Fruit fly (Drosophila melanogaster) whole organism, embryonic: Measurements from ENCODE around the gene CG5986.

Experiments used
- Awh ChIP-seq: fragments of 200-800 bp; sonication (Bioruptor generic); IDR thresholded peaks from 2 replicates; pipeline ENCODE4, ENCODE4 v1.3.6; 2022; ENCODE audit warnings: missing biosample characterization, missing genetic modification characterization
- CG11504 ChIP-seq: fragments of 200-800 bp; sonication (Bioruptor generic); optimal IDR thresholded peaks from 3 replicates; lab custom pipeline; 2019; ENCODE audit warnings: missing biosample characterization, mild to moderate bottlenecking, missing genetic modification characterization, moderate library complexity
- CG11723 ChIP-seq: fragments of 200-800 bp; sonication (Bioruptor generic); optimal IDR thresholded peaks from 2 replicates; lab custom pipeline; 2017; ENCODE audit warnings: missing biosample characterization, mild to moderate bottlenecking, missing genetic modification characterization
- CG12155 ChIP-seq: fragments of 200-800 bp; sonication (Bioruptor generic); optimal IDR thresholded peaks from 3 replicates; lab custom pipeline; 2016; ENCODE audit warnings: missing biosample characterization, missing genetic modification characterization
- CG12659 ChIP-seq: fragments of 200-800 bp; sonication (Bioruptor generic); optimal IDR thresholded peaks from 3 replicates; lab custom pipeline; 2017; ENCODE audit warnings: mild to moderate bottlenecking, missing biosample characterization, missing genetic modification reagents, missing genetic modification characterization
- CG13894 ChIP-seq: fragments of 200-800 bp; sonication (Bioruptor generic); optimal IDR thresholded peaks from 3 replicates; lab custom pipeline; 2018; ENCODE audit warnings: missing biosample characterization, mild to moderate bottlenecking, missing genetic modification characterization, moderate library complexity
- CG17361 ChIP-seq: fragments of 200-800 bp; sonication (Bioruptor generic); IDR thresholded peaks from 3 replicates; pipeline ENCODE4 v1.3.6; 2022; ENCODE audit warnings: missing biosample characterization, missing genetic modification characterization
- CG17829 ChIP-seq: fragments of 200-800 bp; optimal IDR thresholded peaks from 2 replicates; lab custom pipeline; 2019; ENCODE audit warnings: missing biosample characterization, mild to moderate bottlenecking, missing genetic modification characterization, moderate library complexity
- CG17912 ChIP-seq: fragments of 200-800 bp; sonication (Bioruptor generic); optimal IDR thresholded peaks from 2 replicates; lab custom pipeline; 2018; ENCODE audit warnings: missing biosample characterization, mild to moderate bottlenecking, missing genetic modification characterization
- CG1792 ChIP-seq: fragments of 200-800 bp; sonication (Bioruptor generic); optimal IDR thresholded peaks from 2 replicates; lab custom pipeline; 2016; ENCODE audit warnings: missing biosample characterization, missing genetic modification characterization
- CG2116 ChIP-seq: fragments of 200-800 bp; sonication (Bioruptor generic); optimal IDR thresholded peaks from 3 replicates; lab custom pipeline; 2018; ENCODE audit warnings: missing biosample characterization, mild to moderate bottlenecking, missing genetic modification characterization
- CG33213 ChIP-seq: fragments of 200-800 bp; sonication (Bioruptor generic); optimal IDR thresholded peaks from 3 replicates; lab custom pipeline; 2016; ENCODE audit warnings: missing biosample characterization, missing genetic modification characterization
- CG34422 ChIP-seq: fragments of 200-800 bp; sonication (Bioruptor generic); IDR thresholded peaks from 3 replicates; pipeline ENCODE4 v1.3.6; 2022; ENCODE audit warnings: missing biosample characterization, missing genetic modification characterization
- CG4820 ChIP-seq: fragments of 200-800 bp; sonication (Bioruptor generic); optimal IDR thresholded peaks from 3 replicates; lab custom pipeline; 2016; ENCODE audit warnings: missing biosample characterization, missing genetic modification characterization
- CG6254 ChIP-seq: fragments of 200-800 bp; sonication (Bioruptor generic); optimal IDR thresholded peaks from 3 replicates; lab custom pipeline; 2017; ENCODE audit warnings: mild to moderate bottlenecking, missing biosample characterization, missing genetic modification reagents, missing genetic modification characterization
- CG7839 ChIP-seq: fragments of 200-800 bp; sonication (Bioruptor generic); optimal IDR thresholded peaks from 3 replicates; lab custom pipeline; 2018; ENCODE audit warnings: missing biosample characterization, mild to moderate bottlenecking, missing genetic modification characterization, moderate library complexity
- D19B ChIP-seq: fragments of 200-800 bp; sonication (Bioruptor generic); optimal IDR thresholded peaks from 2 replicates; lab custom pipeline; 2017; ENCODE audit warnings: missing biosample characterization, mild to moderate bottlenecking, missing genetic modification characterization
- Dek ChIP-seq: fragments of 200-800 bp; sonication (Bioruptor generic); optimal IDR thresholded peaks from 3 replicates; lab custom pipeline; 2019; ENCODE audit warnings: missing biosample characterization, mild to moderate bottlenecking, missing genetic modification characterization, moderate library complexity
- Ets65A ChIP-seq: fragments of 200-800 bp; sonication (Bioruptor generic); peaks from one replicate; lab custom pipeline; 2016; ENCODE audit warnings: missing biosample characterization, missing genetic modification characterization
- Fer1 ChIP-seq: fragments of 200-800 bp; sonication (Bioruptor generic); optimal IDR thresholded peaks from 2 replicates; lab custom pipeline; 2017; ENCODE audit warnings: missing biosample characterization, mild to moderate bottlenecking, missing genetic modification characterization
- HLH3B ChIP-seq: fragments of 200-800 bp; sonication (Bioruptor generic); IDR thresholded peaks from 2 replicates; pipeline ENCODE4 v1.3.6; 2022; ENCODE audit warnings: missing biosample characterization, missing genetic modification characterization
- Hand ChIP-seq: fragments of 200-800 bp; sonication (Bioruptor generic); optimal IDR thresholded peaks from 2 replicates; lab custom pipeline; 2017; ENCODE audit warnings: mild to moderate bottlenecking, missing biosample characterization, missing genetic modification reagents, missing genetic modification characterization
- Hey ChIP-seq: fragments of 200-800 bp; sonication (Bioruptor generic); optimal IDR thresholded peaks from 3 replicates; lab custom pipeline; 2018; ENCODE audit warnings: missing biosample characterization, mild to moderate bottlenecking, missing genetic modification characterization
- HmgD ChIP-seq: fragments of 200-800 bp; sonication (Bioruptor generic); optimal IDR thresholded peaks from 3 replicates; lab custom pipeline; 2016; ENCODE audit warnings: missing biosample characterization, missing genetic modification characterization
- Hr51 ChIP-seq, 2 experiments: fragments of 200-800 bp; sonication (Bioruptor generic); optimal IDR thresholded peaks; 2 replicates in 1 of 2; 3 replicates in 1 of 2; lab custom pipeline; 2016 to 2018; ENCODE audit warnings: missing biosample characterization in 2 of 2, missing genetic modification characterization in 2 of 2, mild to moderate bottlenecking in 1 of 2, moderate library complexity in 1 of 2
- Med ChIP-seq: fragments of 200-800 bp; sonication (Bioruptor generic); peaks from one replicate; lab custom pipeline; 2016; ENCODE audit warnings: missing biosample characterization, missing genetic modification characterization, mild to moderate bottlenecking, inconsistent platforms, moderate library complexity
- NFAT ChIP-seq: fragments of 200-800 bp; sonication (Bioruptor generic); IDR thresholded peaks from 2 replicates; pipeline ENCODE4 v1.3.6; 2022; ENCODE audit warnings: missing biosample characterization, missing genetic modification characterization
- NK7.1 ChIP-seq: fragments of 200-800 bp; sonication (Bioruptor generic); optimal IDR thresholded peaks from 3 replicates; lab custom pipeline; 2016; ENCODE audit warnings: missing biosample characterization, missing genetic modification characterization
- Oli ChIP-seq: fragments of 200-800 bp; sonication (Bioruptor generic); optimal IDR thresholded peaks from 2 replicates; lab custom pipeline; 2018; ENCODE audit warnings: missing biosample characterization, mild to moderate bottlenecking, missing genetic modification characterization, moderate library complexity
- Poxn ChIP-seq: fragments of 200-800 bp; sonication (Bioruptor generic); IDR thresholded peaks from 2 replicates; pipeline ENCODE4 v1.3.6; 2022; ENCODE audit warnings: missing biosample characterization, missing genetic modification characterization
- Sox102F ChIP-seq: fragments of 200-800 bp; sonication (Bioruptor generic); optimal IDR thresholded peaks from 2 replicates; lab custom pipeline; 2018; ENCODE audit warnings: missing biosample characterization, mild to moderate bottlenecking, missing genetic modification characterization, moderate library complexity
- bowl ChIP-seq: fragments of 200-800 bp; sonication (Bioruptor generic); IDR thresholded peaks from 2 replicates; pipeline ENCODE4 v1.3.6; 2022; ENCODE audit warnings: missing biosample characterization, missing genetic modification characterization
- cato ChIP-seq: fragments of 200-800 bp; sonication (Bioruptor generic); optimal IDR thresholded peaks from 2 replicates; lab custom pipeline; 2016; ENCODE audit warnings: missing biosample characterization, missing genetic modification characterization, borderline replicate concordance
- corto ChIP-seq: fragments of 200-800 bp; sonication (Bioruptor generic); optimal IDR thresholded peaks from 2 replicates; lab custom pipeline; 2016; ENCODE audit warnings: missing biosample characterization, mild to moderate bottlenecking, missing genetic modification characterization, moderate library complexity
- cwo ChIP-seq: fragments of 200-800 bp; sonication (Bioruptor generic); optimal IDR thresholded peaks from 3 replicates; lab custom pipeline; 2017; ENCODE audit warnings: missing biosample characterization, missing genetic modification characterization, mild to moderate bottlenecking, moderate library complexity, missing genetic modification reagents
- da ChIP-seq: fragments of 200-800 bp; sonication (Bioruptor generic); optimal IDR thresholded peaks from 2 replicates; lab custom pipeline; 2016; ENCODE audit warnings: missing biosample characterization, missing genetic modification characterization
- eve ChIP-seq, 2 experiments: fragments of >200 bp; optimal IDR thresholded peaks; 2 replicates each; lab custom pipeline; 2017; ENCODE audit warnings: missing biosample characterization in 2 of 2, missing genetic modification characterization in 2 of 2
- fd96Cb ChIP-seq: fragments of 200-800 bp; sonication (Bioruptor generic); optimal IDR thresholded peaks from 2 replicates; lab custom pipeline; 2018; ENCODE audit warnings: missing biosample characterization, mild to moderate bottlenecking, missing genetic modification characterization, moderate library complexity
- gt ChIP-seq: fragments of 200-800 bp; sonication (Bioruptor generic); IDR thresholded peaks from 2 replicates; pipeline ENCODE4 v1.3.6; 2022; ENCODE audit warnings: missing biosample characterization, missing genetic modification characterization
- org-1 ChIP-seq: fragments of 200-800 bp; sonication (Bioruptor generic); optimal IDR thresholded peaks from 2 replicates; lab custom pipeline; 2017; ENCODE audit warnings: missing biosample characterization, missing genetic modification characterization
- pb ChIP-seq: fragments of 200-800 bp; sonication (Bioruptor generic); optimal IDR thresholded peaks from 3 replicates; lab custom pipeline; 2016; ENCODE audit warnings: missing biosample characterization, missing genetic modification characterization
- pfk ChIP-seq: fragments of 200-800 bp; sonication (Bioruptor generic); optimal IDR thresholded peaks from 2 replicates; lab custom pipeline; 2018; ENCODE audit warnings: missing biosample characterization, mild to moderate bottlenecking, missing genetic modification characterization, moderate library complexity
- pho ChIP-seq: fragments of 200-800 bp; sonication (Bioruptor generic); optimal IDR thresholded peaks from 2 replicates; lab custom pipeline; 2016; ENCODE audit warnings: missing biosample characterization, missing genetic modification characterization
- phol ChIP-seq: fragments of 200-800 bp; sonication (Bioruptor generic); optimal IDR thresholded peaks from 3 replicates; lab custom pipeline; 2018; ENCODE audit warnings: missing biosample characterization, mild to moderate bottlenecking, missing genetic modification characterization, moderate library complexity
- pita ChIP-seq: fragments of 200-800 bp; sonication (Bioruptor generic); optimal IDR thresholded peaks from 2 replicates; lab custom pipeline; 2017; ENCODE audit warnings: missing biosample characterization, mild to moderate bottlenecking, missing genetic modification characterization
- rib ChIP-seq: fragments of 200-800 bp; sonication (Bioruptor generic); IDR thresholded peaks from 2 replicates; pipeline ENCODE4 v1.3.6; 2022; ENCODE audit warnings: missing biosample characterization, missing genetic modification characterization
- stwl ChIP-seq: fragments of 200-800 bp; sonication (Bioruptor generic); optimal IDR thresholded peaks from 3 replicates; lab custom pipeline; 2018; ENCODE audit warnings: missing biosample characterization, mild to moderate bottlenecking, missing genetic modification characterization, moderate library complexity
- trem ChIP-seq: fragments of 200-800 bp; optimal IDR thresholded peaks from 3 replicates; lab custom pipeline; 2019; ENCODE audit warnings: missing biosample characterization, mild to moderate bottlenecking, missing genetic modification characterization, moderate library complexity
- wor ChIP-seq: fragments of 200-800 bp; sonication (Bioruptor generic); IDR thresholded peaks from 2 replicates; pipeline ENCODE4 v1.3.6; 2022; ENCODE audit warnings: missing biosample characterization, missing genetic modification characterization

The CG5986 gene

DNA sequence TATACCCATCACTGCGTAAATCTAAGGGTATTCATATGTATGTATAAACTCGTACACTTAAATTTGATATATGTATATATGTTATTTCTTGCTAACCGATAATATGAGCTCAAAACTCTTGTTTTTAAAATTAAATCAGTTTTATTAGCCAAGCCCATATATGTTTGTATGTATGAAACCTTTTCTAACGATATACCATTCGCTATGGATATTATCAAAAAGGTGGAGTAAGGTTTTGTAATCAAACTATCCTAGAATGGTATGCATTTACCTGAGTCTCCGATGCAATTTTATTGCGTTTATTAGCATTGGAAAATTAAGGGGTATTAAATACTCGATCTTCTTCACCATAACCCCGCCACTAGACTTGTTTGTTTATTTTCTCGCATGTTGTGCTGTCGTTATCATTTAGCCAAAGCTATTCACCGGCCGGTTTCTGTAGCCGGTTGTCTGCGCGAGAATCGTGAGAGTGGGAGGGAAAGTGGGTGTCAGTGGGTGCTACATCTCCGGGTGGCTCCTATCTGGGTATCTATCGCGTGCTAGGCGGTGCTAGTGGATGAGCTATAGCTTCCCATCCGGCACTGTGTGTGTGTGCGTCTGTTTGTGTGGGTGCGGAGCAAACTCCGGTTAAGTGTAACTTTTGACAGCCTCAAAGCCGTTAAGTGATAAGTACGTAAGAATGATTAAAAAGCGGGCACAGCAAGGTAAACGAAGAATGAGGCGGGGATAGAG, 39.6 kb upstream of the CG5986 start (continued):
- TF ChIP-seq corto (GFP tag; lab: Kevin White, UChicago) (no peak), CG7839 (tag; lab: Kevin White, UChicago) (peak; percentile 61), CG11504 (tag; lab: Kevin White, UChicago) (peak; percentile 52), CG2116 (GFP tag; lab: Kevin White, UChicago) (no peak), rib (GFP tag; lab: Robert Waterston, UW) (no peak), Med (GFP tag; lab: Kevin White, UChicago) (peak; percentile 49), Poxn (GFP tag; lab: Robert Waterston, UW) (no peak), CG6254 (GFP tag; lab: Kevin White, UChicago) (peak; percentile 8), Hr51 (GFP tag; optimal IDR thresholded peaks at IDR 0.05; lab: Kevin White, UChicago) (peak in 1 of 2 experiments; percentile 36), pfk (GFP tag; lab: Kevin White, UChicago) (no peak), phol (peak; percentile 22), org-1 (GFP tag; lab: Kevin White, UChicago) (peak; percentile 47), CG4820 (GFP tag; lab: Kevin White, UChicago) (no peak), CG1792 (GFP tag; lab: Kevin White, UChicago) (no peak), CG17829 (tag; lab: Kevin White, UChicago) (peak; percentile 3), HmgD (no peak), Sox102F (GFP tag; lab: Kevin White, UChicago) (peak; percentile 19), Ets65A (GFP tag; lab: Kevin White, UChicago) (peak; percentile 71), NK7.1 (GFP tag; lab: Kevin White, UChicago) (no peak), pb (no peak), CG11723 (GFP tag; lab: Kevin White, UChicago) (no peak), eve (GFP tag; optimal IDR thresholded peaks at IDR 0.05; lab: Kevin White, UChicago) (peak in 1 of 2 experiments; percentile 50), CG34422 (GFP tag; lab: Robert Waterston, UW) (peak; percentile 40; the same call in 1 of the 3 replicates), HLH3B (no peak), fd96Cb (tag; lab: Kevin White, UChicago) (no peak), Awh (GFP tag; lab: Robert Waterston, UW) (peak; percentile 19; the same call in 1 of the 2 replicates), Hey (peak; percentile 76), da (GFP tag; lab: Kevin White, UChicago) (no peak), gt (no peak), trem (tag; lab: Kevin White, UChicago) (no peak), cato (no peak), CG17912 (no peak), pho (GFP tag; lab: Kevin White, UChicago) (peak; percentile 19), CG12659 (GFP tag; lab: Kevin White, UChicago) (peak; percentile 15), NFAT (GFP tag; lab: Robert Waterston, UW) (no peak), cwo (peak; percentile 70), D19B (peak; percentile 94), bowl (0 out of 2 replicates have a peak, but pooled peaks have one; percentile 17), Oli (peak; percentile 57), stwl (tag; lab: Kevin White, UChicago) (no peak), CG33213 (no peak), CG13894 (tag; lab: Kevin White, UChicago) (peak; percentile 46), CG12155 (GFP tag; lab: Kevin White, UChicago) (no peak), CG17361 (GFP tag; lab: Robert Waterston, UW) (peak; percentile 65; the same call in 2 of the 3 replicates), Dek (tag; lab: Kevin White, UChicago) (peak; percentile 31), pita (GFP tag; lab: Kevin White, UChicago) (no peak), wor (GFP tag; lab: Robert Waterston, UW) (no peak), Hand (no peak), Fer1 (GFP tag; lab: Kevin White, UChicago) (no peak)
